Worm (Caenorhabditis elegans) whole organism, L3 larva: Measurements from ENCODE around the gene str-217.

Experiments
- ZK546.5 ChIP-seq: sonication (generic microtip); optimal IDR thresholded peaks from 2 replicates; lab custom pipeline; 2017; ENCODE audit warnings: missing biosample characterization, missing genetic modification characterization
- ama-1 ChIP-seq: fragments of 150-350 bp; optimal IDR thresholded peaks from 2 replicates; lab custom pipeline; 2018
- ceh-16 ChIP-seq: sonication (generic microtip); optimal IDR thresholded peaks from 2 replicates; lab custom pipeline; 2017; ENCODE audit warnings: missing biosample characterization, missing genetic modification characterization
- ceh-82 ChIP-seq: fragments of 150-350 bp; optimal IDR thresholded peaks from 2 replicates; lab custom pipeline; 2014; ENCODE audit warnings: missing biosample characterization, missing genetic modification characterization
- ceh-9 ChIP-seq: sonication (generic microtip); optimal IDR thresholded peaks from 2 replicates; lab custom pipeline; 2018; ENCODE audit warnings: missing biosample characterization, missing genetic modification characterization
- daf-12 ChIP-seq: fragments of 150-350 bp; optimal IDR thresholded peaks from 2 replicates; lab custom pipeline; 2014; ENCODE audit warnings: missing biosample characterization, missing genetic modification reagents, missing genetic modification characterization
- egl-5 ChIP-seq: fragments of 150-350 bp; optimal IDR thresholded peaks from 2 replicates; lab custom pipeline; 2017; ENCODE audit warnings: missing biosample characterization, missing genetic modification reagents, missing genetic modification characterization, inconsistent platforms
- elt-1 ChIP-seq: fragments of 150-350 bp; optimal IDR thresholded peaks from 2 replicates; lab custom pipeline; 2014; ENCODE audit warnings: missing biosample characterization, missing genetic modification characterization
- elt-2 ChIP-seq: sonication (generic microtip); optimal IDR thresholded peaks from 2 replicates; lab custom pipeline; 2016; ENCODE audit warnings: missing genetic modification reagents, mild to moderate bottlenecking, missing genetic modification characterization, missing compliant biosample characterization
- eor-1 ChIP-seq, 2 experiments: fragments of 150-350 bp; optimal IDR thresholded peaks; 2 replicates each; lab custom pipeline; 2014 to 2018; ENCODE audit warnings: missing biosample characterization in 2 of 2, missing genetic modification characterization in 2 of 2
- fkh-10 ChIP-seq: sonication (generic microtip); optimal IDR thresholded peaks from 2 replicates; lab custom pipeline; 2017; ENCODE audit warnings: missing biosample characterization, missing genetic modification reagents, missing genetic modification characterization
- hmg-11 ChIP-seq: sonication (generic microtip); optimal IDR thresholded peaks from 2 replicates; lab custom pipeline; 2016; ENCODE audit warnings: missing genetic modification characterization, missing compliant biosample characterization
- jun-1 ChIP-seq: fragments of 150-350 bp; optimal IDR thresholded peaks from 2 replicates; lab custom pipeline; 2014; ENCODE audit warnings: missing biosample characterization, missing genetic modification reagents, missing genetic modification characterization
- lin-15B ChIP-seq: fragments of 150-350 bp; optimal IDR thresholded peaks from 2 replicates; lab custom pipeline; 2014; ENCODE audit warnings: missing biosample characterization, missing genetic modification characterization
- lin-39 ChIP-seq: fragments of 150-350 bp; optimal IDR thresholded peaks from 2 replicates; lab custom pipeline; 2018; ENCODE audit warnings: missing biosample characterization, missing genetic modification reagents, missing genetic modification characterization
- lsy-12 ChIP-seq: sonication (generic microtip); optimal IDR thresholded peaks from 2 replicates; lab custom pipeline; 2016; ENCODE audit warnings: mild to moderate bottlenecking, missing genetic modification characterization, missing compliant biosample characterization
- mml-1 ChIP-seq: fragments of 150-350 bp; sonication (generic microtip); optimal IDR thresholded peaks from 3 replicates; lab custom pipeline; 2014; ENCODE audit warnings: missing biosample characterization, missing genetic modification characterization
- nfya-1 ChIP-seq: sonication (generic microtip); optimal IDR thresholded peaks from 2 replicates; lab custom pipeline; 2017; ENCODE audit warnings: missing genetic modification characterization, mild to moderate bottlenecking, missing compliant biosample characterization, antibody characterized with exemption, moderate library complexity; ENCODE audit not compliant: insufficient read depth
- nhr-11 ChIP-seq: fragments of 150-350 bp; optimal IDR thresholded peaks from 2 replicates; lab custom pipeline; 2014; ENCODE audit warnings: missing biosample characterization, missing genetic modification characterization
- nhr-12 ChIP-seq: fragments of 150-350 bp; optimal IDR thresholded peaks from 2 replicates; lab custom pipeline; 2014; ENCODE audit warnings: missing biosample characterization, missing genetic modification characterization
- nhr-25 ChIP-seq: sonication (generic microtip); optimal IDR thresholded peaks from 2 replicates; lab custom pipeline; 2017; ENCODE audit warnings: missing biosample characterization, missing genetic modification characterization
- nhr-43 ChIP-seq: sonication (generic microtip); optimal IDR thresholded peaks from 2 replicates; lab custom pipeline; 2016; ENCODE audit warnings: mild to moderate bottlenecking, missing genetic modification characterization, missing compliant biosample characterization; ENCODE audit not compliant: poor library complexity, severe bottlenecking
- nhr-76 ChIP-seq: fragments of 150-350 bp; sonication (generic microtip); optimal IDR thresholded peaks from 5 replicates; lab custom pipeline; 2014; ENCODE audit warnings: missing biosample characterization, missing genetic modification characterization
- nhr-77 ChIP-seq: fragments of 150-350 bp; optimal IDR thresholded peaks from 2 replicates; lab custom pipeline; 2014; ENCODE audit warnings: missing biosample characterization, missing genetic modification characterization
- pqm-1 ChIP-seq: fragments of 150-350 bp; optimal IDR thresholded peaks from 2 replicates; lab custom pipeline; 2017; ENCODE audit warnings: missing biosample characterization, missing genetic modification characterization, inconsistent platforms
- skn-1 ChIP-seq: fragments of 150-350 bp; optimal IDR thresholded peaks from 2 replicates; lab custom pipeline; 2014; ENCODE audit warnings: missing biosample characterization, missing genetic modification characterization
- snpc-4 ChIP-seq: fragments of 150-350 bp; optimal IDR thresholded peaks from 2 replicates; lab custom pipeline; 2014; ENCODE audit warnings: missing biosample characterization, missing genetic modification characterization
- tbx-2 ChIP-seq: sonication (generic microtip); optimal IDR thresholded peaks from 2 replicates; lab custom pipeline; 2016; ENCODE audit warnings: mild to moderate bottlenecking, missing genetic modification characterization, missing compliant biosample characterization
- unc-39 ChIP-seq: sonication (generic microtip); optimal IDR thresholded peaks from 4 replicates; lab custom pipeline; 2017; ENCODE audit warnings: missing biosample characterization, missing genetic modification characterization
- unc-62 ChIP-seq: fragments of 150-350 bp; sonication (generic microtip); optimal IDR thresholded peaks from 4 replicates; lab custom pipeline; 2014; ENCODE audit warnings: missing biosample characterization, missing genetic modification reagents, missing genetic modification characterization
- ztf-11 ChIP-seq: fragments of 150-350 bp; optimal IDR thresholded peaks from 2 replicates; lab custom pipeline; 2014; ENCODE audit warnings: missing biosample characterization, missing genetic modification characterization
- ztf-4 ChIP-seq: fragments of 150-350 bp; optimal IDR thresholded peaks from 2 replicates; lab custom pipeline; 2014; ENCODE audit warnings: missing biosample characterization, missing genetic modification characterization

str-217 gene

DNA sequence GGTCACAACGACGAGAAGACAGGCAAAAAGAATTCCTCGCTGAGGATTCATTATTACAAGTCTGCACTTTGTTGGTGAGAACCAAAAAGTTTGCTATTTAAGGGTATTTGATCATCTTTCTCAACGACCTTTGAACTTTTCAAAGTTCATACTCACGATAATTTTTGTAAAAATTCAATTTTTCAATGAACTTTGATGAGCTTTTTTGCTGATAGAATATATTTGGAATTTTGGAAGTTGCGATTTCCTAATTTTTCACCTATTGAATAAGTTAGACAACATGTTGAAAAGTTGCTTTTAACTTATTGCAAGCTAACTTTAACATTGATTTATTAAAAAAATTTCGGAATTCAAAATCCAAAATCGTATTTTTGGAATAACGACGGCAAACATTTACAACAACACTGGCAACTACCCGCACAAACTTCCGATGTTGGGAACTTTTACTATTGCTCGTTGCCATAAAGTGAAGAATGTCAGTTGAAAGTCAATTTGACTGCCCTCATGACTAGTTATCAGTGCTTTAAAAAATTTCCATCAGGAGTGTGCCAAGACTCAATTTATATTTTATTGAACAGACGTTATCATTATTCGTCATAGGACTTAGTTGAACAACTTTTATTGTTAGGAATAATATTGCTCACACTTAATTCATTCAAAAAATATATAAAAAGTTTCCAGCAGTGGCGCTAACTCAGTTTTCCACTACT, 22.7 kb upstream of the str-217 start, which contains the start of the genes F49H6.8 and F49H6.5:
TSS of gene F49H6.8 (minus strand) at position 51 of the 710 bp plus-strand sequence.
TSS of gene F49H6.5 (plus strand) at position 629 of the 710 bp plus-strand sequence.
- peak; percentile 21 for TF ChIP-seq jun-1 (tag; lab: Kevin White, UChicago)
- no peak for TF ChIP-seq snpc-4
- peak; percentile 70 for TF ChIP-seq elt-2 (tag; lab: Kevin White, UChicago)
- TF ChIP-seq ztf-11 (tag; lab: Kevin White, UChicago) = no peak

DNA sequence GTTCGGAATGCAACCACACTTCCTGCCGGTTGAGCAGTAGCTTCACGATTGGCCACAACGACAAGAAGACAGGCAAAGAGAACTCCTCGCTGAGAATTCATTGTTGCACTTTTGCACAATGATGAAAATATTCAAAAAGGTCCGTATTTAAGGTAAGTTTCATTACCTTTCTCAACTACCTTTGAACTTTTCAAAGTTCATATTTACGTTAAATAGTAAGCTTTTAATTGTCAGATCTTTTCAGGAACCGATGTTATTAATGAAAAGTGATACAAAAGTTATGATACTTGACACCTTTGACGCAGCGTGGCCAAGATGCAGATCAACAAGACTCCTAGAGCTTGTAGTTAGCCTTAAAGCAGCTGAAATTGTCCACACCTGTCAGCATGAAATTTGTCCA, 21.3 kb upstream of the str-217 start, which contains the start of gene F49H6.12:
TSS of gene F49H6.12 (minus strand) at position 101 of the 400 bp plus-strand sequence.
- no peak for TF ChIP-seq nhr-25 (tag; lab: Kevin White, UChicago)
- TF ChIP-seq daf-12 (tag; lab: Kevin White, UChicago) = no peak
- TF ChIP-seq hmg-11 (tag; lab: Kevin White, UChicago) = no peak
- TF ChIP-seq ZK546.5 (tag; lab: Kevin White, UChicago) = no peak
- no peak for TF ChIP-seq nhr-43 (tag; lab: Kevin White, UChicago)
- no peak for TF ChIP-seq skn-1 (tag; lab: Kevin White, UChicago)

DNA sequence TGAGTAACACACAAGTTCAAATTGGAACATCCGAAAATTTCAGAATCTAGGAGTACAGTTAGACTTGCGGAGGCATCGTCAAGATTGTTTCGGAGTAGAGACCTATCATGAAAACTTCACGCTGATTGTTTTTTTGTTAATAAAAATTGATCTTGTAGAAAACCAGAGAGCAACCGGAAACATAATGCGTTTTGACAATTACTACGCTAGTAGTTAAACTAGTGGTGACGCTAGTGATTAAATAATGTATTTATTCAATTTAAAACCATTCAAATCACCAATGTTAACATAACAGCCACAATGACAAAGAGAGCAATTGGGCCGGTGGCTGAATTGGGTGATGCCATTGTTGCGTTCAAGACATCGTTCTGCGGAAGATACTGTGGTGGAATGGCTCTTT, 19.6 kb upstream of the str-217 start, which contains the start of gene F49H6.17:
TSS of gene F49H6.17 (plus strand) at position 301 of the 400 bp plus-strand sequence.
- no peak for TF ChIP-seq eor-1 (tag; optimal IDR thresholded peaks at IDR 0.05; lab: Kevin White, UChicago)
- no peak for TF ChIP-seq ama-1 (lab: Kevin White, UChicago)
- TF ChIP-seq unc-62 (GFP tag; lab: Kevin White, UChicago) = no peak
- TF ChIP-seq skn-1 (tag; lab: Kevin White, UChicago) = no peak
- TF ChIP-seq hmg-11 (tag; lab: Kevin White, UChicago) = no peak
- TF ChIP-seq egl-5 (tag; lab: Kevin White, UChicago) = no peak
- no peak for TF ChIP-seq lin-39 (tag; lab: Kevin White, UChicago)
- TF ChIP-seq unc-39 (tag; lab: Kevin White, UChicago) = no peak
- no peak for TF ChIP-seq ceh-16 (tag; lab: Kevin White, UChicago)

DNA sequence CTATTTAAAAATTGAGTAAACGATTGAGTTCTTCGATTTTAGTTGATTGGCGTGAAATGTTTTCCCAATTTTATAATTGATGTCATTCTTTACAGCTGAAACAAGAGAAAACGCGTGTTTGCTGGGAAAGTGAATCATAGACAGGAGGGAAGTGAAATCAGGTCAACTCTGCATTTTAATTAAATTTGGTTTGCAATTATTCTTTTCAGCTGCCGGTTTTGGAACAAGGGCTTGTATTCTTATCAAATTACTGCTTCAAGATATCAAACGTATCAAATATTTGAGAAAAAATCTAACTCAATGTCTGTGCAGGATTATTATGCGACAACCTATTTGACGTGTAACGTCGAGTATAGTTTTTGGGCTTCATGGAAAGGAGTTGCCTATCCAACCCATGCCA, 16.7 kb upstream of the str-217 start, which contains the start of gene srh-97:
TSS of gene srh-97 (plus strand) at position 301 of the 400 bp plus-strand sequence.
- TF ChIP-seq nfya-1 (no peak), eor-1 (tag; optimal IDR thresholded peaks at IDR 0.05; lab: Kevin White, UChicago) (no peak), daf-12 (tag; lab: Kevin White, UChicago) (no peak), nhr-77 (tag; lab: Kevin White, UChicago) (no peak), ceh-82 (no peak), snpc-4 (no peak), tbx-2 (tag; lab: Kevin White, UChicago) (no peak), lin-15B (no peak), nhr-12 (tag; lab: Kevin White, UChicago) (no peak)

DNA sequence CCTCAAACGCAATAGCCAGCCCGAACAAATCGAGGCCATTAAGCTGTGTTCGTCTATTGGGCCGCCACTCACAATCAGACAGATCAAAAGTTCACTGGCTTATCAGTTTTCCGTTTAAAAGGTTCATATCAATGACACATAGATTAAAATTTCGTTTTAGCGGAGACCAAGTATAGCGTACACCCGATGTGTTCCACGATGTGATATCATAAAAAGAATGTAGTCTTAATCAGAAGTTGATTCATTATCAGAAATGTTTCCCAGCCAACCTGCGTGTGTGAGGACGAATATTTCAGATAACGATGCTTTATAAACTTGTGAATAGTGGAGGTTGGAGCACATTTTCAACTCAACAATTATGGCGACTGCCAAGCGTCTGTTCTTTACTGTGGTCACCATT, 13.9 kb upstream of the str-217 start, which contains the start of gene clc-13:
TSS of gene clc-13 (plus strand) at position 359 of the 400 bp plus-strand sequence.
- TF ChIP-seq pqm-1 (tag; lab: Kevin White, UChicago) = peak; percentile 74
- peak; percentile 95 for TF ChIP-seq elt-2 (tag; lab: Kevin White, UChicago)
- no peak for TF ChIP-seq nfya-1
- TF ChIP-seq jun-1 (tag; lab: Kevin White, UChicago) = peak; percentile 4

DNA sequence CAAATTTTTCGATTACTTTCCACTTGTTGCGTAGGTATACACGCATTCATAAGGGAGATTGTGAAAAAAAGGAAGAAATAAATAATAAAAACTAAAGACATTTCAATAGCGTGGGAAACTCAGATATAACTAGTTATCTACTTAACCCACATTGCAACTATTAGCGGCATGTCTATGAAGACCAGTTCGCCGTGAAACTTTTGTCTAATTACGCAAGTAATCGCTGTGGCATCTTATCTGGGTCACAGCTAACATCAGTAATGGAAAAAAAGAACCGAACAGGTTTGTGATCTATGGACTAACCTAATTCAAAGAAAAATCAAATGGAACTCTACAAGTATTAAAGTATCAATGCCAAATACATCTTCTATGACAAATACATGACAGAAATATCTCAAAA, 13.1 kb upstream of the str-217 start, which contains the start of gene clec-241:
TSS of gene clec-241 (minus strand) at position 101 of the 400 bp plus-strand sequence.
- no peak for TF ChIP-seq nhr-76 (tag; lab: Kevin White, UChicago)
- no peak for TF ChIP-seq nhr-77 (tag; lab: Kevin White, UChicago)
- TF ChIP-seq snpc-4 = no peak
- TF ChIP-seq ceh-9 (tag; lab: Kevin White, UChicago) = no peak
- TF ChIP-seq ztf-4 (tag; lab: Kevin White, UChicago) = no peak
- TF ChIP-seq skn-1 (tag; lab: Kevin White, UChicago) = no peak
- TF ChIP-seq mml-1 = no peak
- no peak for TF ChIP-seq nhr-11 (tag; lab: Kevin White, UChicago)
- no peak for TF ChIP-seq lsy-12
- no peak for TF ChIP-seq fkh-10 (GFP tag; lab: Kevin White, UChicago)
- no peak for TF ChIP-seq elt-1 (tag; lab: Kevin White, UChicago)
